Fruit fly (Drosophila melanogaster): ENCODE data around the gene CG6813.

Gene CG6813

DNA sequence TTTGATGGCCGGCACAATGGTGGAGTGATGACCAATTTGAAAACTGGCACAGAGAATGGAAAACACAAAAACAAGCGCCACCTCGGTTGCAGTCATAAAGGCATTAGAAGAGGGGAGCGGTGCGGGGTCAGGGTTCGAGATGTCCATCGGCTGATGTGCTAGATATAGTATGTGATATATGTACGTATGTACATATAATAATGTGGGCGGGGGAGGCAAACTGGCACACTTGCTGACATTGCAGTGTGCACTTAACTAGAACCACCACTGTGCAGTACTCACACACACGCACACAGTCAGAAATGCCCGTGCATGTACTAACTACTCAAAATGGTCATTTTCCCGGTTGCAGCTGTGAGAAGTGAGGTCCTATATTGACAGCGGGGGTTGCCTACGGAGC lies 7.6 kb downstream of the CG6813 start:
- TF ChIP-seq sens (GFP tag) (peak; percentile 75), gfzf (GFP tag; optimal IDR thresholded peaks at IDR 0.05) (no peak), crol (GFP tag; IDR thresholded peaks at IDR 0.05) (peak; percentile 72), CG9817 (tag; optimal IDR thresholded peaks at IDR 0.05) (no peak), CG17328 (GFP tag; IDR thresholded peaks at IDR 0.05) (no peak), CG10209 (GFP tag; optimal IDR thresholded peaks at IDR 0.05) (no peak), lilli (GFP tag; optimal IDR thresholded peaks at IDR 0.05) (no peak), twi (tag; optimal IDR thresholded peaks at IDR 0.05) (peak; percentile 40), sc (optimal IDR thresholded peaks at IDR 0.05) (no peak), sc (GFP tag; optimal IDR thresholded peaks at IDR 0.05) (no peak), CG17568 (GFP tag; optimal IDR thresholded peaks at IDR 0.05) (no peak), Lpt (GFP tag; optimal IDR thresholded peaks at IDR 0.05) (no peak), CG16813 (GFP tag; IDR thresholded peaks at IDR 0.05; ENCODE audit: partially characterized antibody) (0 out of 3 replicates have a peak, but pooled peaks have one; percentile 41), Sry-δ (GFP tag; optimal IDR thresholded peaks at IDR 0.05) (no peak), ttk (GFP tag; IDR thresholded peaks at IDR 0.05) (no peak), CG2199 (GFP tag; IDR thresholded peaks at IDR 0.05) (0 out of 3 replicates have a peak, but pooled peaks have one; percentile 46), CG1603 (tag; optimal IDR thresholded peaks at IDR 0.05) (no peak), peb (GFP tag; IDR thresholded peaks at IDR 0.05) (no peak), inv (GFP tag; IDR thresholded peaks at IDR 0.05; ENCODE audit: partially characterized antibody) (no peak), esg (GFP tag; conservative IDR thresholded peaks at IDR 0.05) (no peak), mirr (GFP tag; optimal IDR thresholded peaks at IDR 0.05) (no peak), CoRest (tag; optimal IDR thresholded peaks at IDR 0.05) (no peak), sim (GFP tag; IDR thresholded peaks at IDR 0.05) (no peak), row (GFP tag; IDR thresholded peaks at IDR 0.05) (no peak), CG15073 (GFP tag; optimal IDR thresholded peaks at IDR 0.05) (peak; percentile 97), HmgD (GFP tag; optimal IDR thresholded peaks at IDR 0.05) (no peak), CG13775 (GFP tag; optimal IDR thresholded peaks at IDR 0.05) (no peak), CG1024 (GFP tag; IDR thresholded peaks at IDR 0.05) (0 out of 2 replicates have a peak, but pooled peaks have one; percentile 9), Deaf1 (tag; optimal IDR thresholded peaks at IDR 0.05) (no peak), bsh (GFP tag; optimal IDR thresholded peaks at IDR 0.05) (no peak), Xrp1 (GFP tag; IDR thresholded peaks at IDR 0.05) (0 out of 2 replicates have a peak, but pooled peaks have one; percentile 10), dysf (GFP tag; IDR thresholded peaks at IDR 0.05) (0 out of 3 replicates have a peak, but pooled peaks have one; percentile 8), D (optimal IDR thresholded peaks at IDR 0.05) (peak; percentile 17), D (GFP tag; optimal IDR thresholded peaks at IDR 0.05) (no peak), Drgx (GFP tag; IDR thresholded peaks at IDR 0.05) (0 out of 2 replicates have a peak, but pooled peaks have one; percentile 9), wek (GFP tag; optimal IDR thresholded peaks at IDR 0.05) (no peak), vfl (GFP tag; optimal IDR thresholded peaks at IDR 0.05) (no peak), dmrt99B (tag; optimal IDR thresholded peaks at IDR 0.05) (no peak), CG12236 (GFP tag; optimal IDR thresholded peaks at IDR 0.05) (no peak), cad (GFP tag; optimal IDR thresholded peaks at IDR 0.05) (no peak), gem (tag; optimal IDR thresholded peaks at IDR 0.05) (no peak), CG10654 (GFP tag; optimal IDR thresholded peaks at IDR 0.05) (no peak), Camta (GFP tag; optimal IDR thresholded peaks at IDR 0.05) (no peak), Ets97D (GFP tag; optimal IDR thresholded peaks at IDR 0.05) (no peak), kah (GFP tag; optimal IDR thresholded peaks at IDR 0.05) (no peak), jing (GFP tag; optimal IDR thresholded peaks at IDR 0.05) (no peak), CG15601 (tag; optimal IDR thresholded peaks at IDR 0.05) (no peak), tgo (GFP tag; IDR thresholded peaks at IDR 0.05) (no peak), CG5245 (GFP tag; optimal IDR thresholded peaks at IDR 0.05) (no peak), pita (GFP tag; optimal IDR thresholded peaks at IDR 0.05) (no peak), Hand (GFP tag; optimal IDR thresholded peaks at IDR 0.05) (no peak), pan (optimal IDR thresholded peaks at IDR 0.05) (no peak), pan (GFP tag; optimal IDR thresholded peaks at IDR 0.05 in 1 of 2, IDR thresholded peaks at IDR 0.05 in 1 of 2) (peak in 1 of 2 experiments; percentile 21)

All from whole organism, embryonic.